Worm (Caenorhabditis elegans) whole organism, late embryonic: ENCODE measurements around the gene pqn-41.

ENCODE experiments used
- F13H6.1 ChIP-seq: sonication (generic microtip); optimal IDR thresholded peaks from 2 replicates; lab custom pipeline; 2016; ENCODE audit warnings: missing genetic modification characterization, missing compliant biosample characterization
- K09A11.1 ChIP-seq: sonication (generic microtip); optimal IDR thresholded peaks from 2 replicates; lab custom pipeline; 2017; ENCODE audit warnings: antibody characterized with exemption, mild to moderate bottlenecking, missing genetic modification characterization, missing compliant biosample characterization; ENCODE audit not compliant: insufficient read depth
- ama-1 ChIP-seq: fragments of 150-350 bp; optimal IDR thresholded peaks from 2 replicates; lab custom pipeline; 2014
- ceh-18 ChIP-seq: sonication (generic microtip); optimal IDR thresholded peaks from 2 replicates; lab custom pipeline; 2016; ENCODE audit warnings: missing genetic modification characterization, missing compliant biosample characterization
- ceh-19 ChIP-seq: fragments of 200-800 bp; sonication (Bioruptor generic); optimal IDR thresholded peaks from 2 replicates; lab custom pipeline; 2018; ENCODE audit warnings: mild to moderate bottlenecking, missing genetic modification characterization, missing compliant biosample characterization
- ceh-22 ChIP-seq: sonication (generic microtip); optimal IDR thresholded peaks from 2 replicates; lab custom pipeline; 2017; ENCODE audit warnings: missing biosample characterization, missing genetic modification characterization
- ceh-34 ChIP-seq: sonication (generic microtip); optimal IDR thresholded peaks from 2 replicates; lab custom pipeline; 2016; ENCODE audit warnings: mild to moderate bottlenecking, missing genetic modification characterization, missing compliant biosample characterization
- ceh-6 ChIP-seq: fragments of 200-800 bp; sonication (Bioruptor generic); optimal IDR thresholded peaks from 2 replicates; lab custom pipeline; 2018; ENCODE audit warnings: mild to moderate bottlenecking, missing genetic modification characterization, missing compliant biosample characterization
- elt-2 ChIP-seq: sonication (generic microtip); optimal IDR thresholded peaks from 2 replicates; lab custom pipeline; 2016; ENCODE audit warnings: missing genetic modification reagents, missing genetic modification characterization, missing compliant biosample characterization
- elt-4 ChIP-seq: sonication (generic microtip); optimal IDR thresholded peaks from 2 replicates; lab custom pipeline; 2016; ENCODE audit warnings: missing genetic modification characterization, missing compliant biosample characterization
- ets-4 ChIP-seq: sonication (generic microtip); optimal IDR thresholded peaks from 2 replicates; lab custom pipeline; 2016; ENCODE audit warnings: missing genetic modification characterization, missing compliant biosample characterization
- fkh-10 ChIP-seq: fragments of 150-350 bp; optimal IDR thresholded peaks from 2 replicates; lab custom pipeline; 2014; ENCODE audit warnings: missing biosample characterization, missing genetic modification reagents, missing genetic modification characterization
- hlh-13 ChIP-seq: fragments of 200-800 bp; sonication (Bioruptor generic); optimal IDR thresholded peaks from 2 replicates; lab custom pipeline; 2018; ENCODE audit warnings: mild to moderate bottlenecking, missing genetic modification characterization, missing compliant biosample characterization
- hlh-15 ChIP-seq: sonication (generic microtip); optimal IDR thresholded peaks from 2 replicates; lab custom pipeline; 2016; ENCODE audit warnings: missing genetic modification characterization, missing compliant biosample characterization
- hlh-6 ChIP-seq: sonication (generic microtip); optimal IDR thresholded peaks from 2 replicates; lab custom pipeline; 2016; ENCODE audit warnings: missing genotype, missing genetic modification characterization, missing compliant biosample characterization
- hlh-8 ChIP-seq: sonication (generic microtip); optimal IDR thresholded peaks from 2 replicates; lab custom pipeline; 2016; ENCODE audit warnings: missing genotype, missing genetic modification characterization, missing compliant biosample characterization
- lim-6 ChIP-seq: sonication (generic microtip); optimal IDR thresholded peaks from 2 replicates; lab custom pipeline; 2016; ENCODE audit warnings: missing genetic modification characterization, missing compliant biosample characterization
- nfya-1 ChIP-seq: sonication (generic microtip); optimal IDR thresholded peaks from 2 replicates; lab custom pipeline; 2017; ENCODE audit warnings: missing genetic modification characterization, mild to moderate bottlenecking, missing compliant biosample characterization, antibody characterized with exemption, moderate library complexity
- nhr-11 ChIP-seq: fragments of 150-350 bp; optimal IDR thresholded peaks from 2 replicates; lab custom pipeline; 2014; ENCODE audit warnings: missing biosample characterization, missing genetic modification characterization
- nhr-232 ChIP-seq: sonication (generic microtip); optimal IDR thresholded peaks from 2 replicates; lab custom pipeline; 2016; ENCODE audit warnings: missing genetic modification characterization, missing compliant biosample characterization
- pha-4 ChIP-seq: fragments of 150-350 bp; optimal IDR thresholded peaks from 2 replicates; lab custom pipeline; 2018; ENCODE audit warnings: missing biosample characterization, missing genetic modification reagents, missing genetic modification characterization
- pqm-1 ChIP-seq: sonication (generic microtip); optimal IDR thresholded peaks from 2 replicates; lab custom pipeline; 2016; ENCODE audit warnings: missing genetic modification characterization, missing compliant biosample characterization
- ref-2 ChIP-seq: sonication (generic microtip); optimal IDR thresholded peaks from 2 replicates; lab custom pipeline; 2016; ENCODE audit warnings: missing genetic modification characterization, missing compliant biosample characterization
- sdc-2 ChIP-seq: sonication (generic microtip); optimal IDR thresholded peaks from 2 replicates; lab custom pipeline; 2016; ENCODE audit warnings: missing genotype, missing genetic modification characterization, missing compliant biosample characterization
- sox-2 ChIP-seq: fragments of 200-800 bp; sonication (Bioruptor generic); IDR thresholded peaks from 2 replicates; pipeline ENCODE4 v1.3.6; 2022; ENCODE audit warnings: missing genetic modification reagents, missing genetic modification characterization, missing compliant biosample characterization
- tbx-2 ChIP-seq: sonication (generic microtip); optimal IDR thresholded peaks from 2 replicates; lab custom pipeline; 2016; ENCODE audit warnings: missing genetic modification characterization, missing compliant biosample characterization
- unc-42 ChIP-seq: sonication (generic microtip); optimal IDR thresholded peaks from 2 replicates; lab custom pipeline; 2016; ENCODE audit warnings: missing genotype, missing genetic modification characterization, missing compliant biosample characterization
- unc-55 ChIP-seq: sonication (generic microtip); optimal IDR thresholded peaks from 2 replicates; lab custom pipeline; 2017; ENCODE audit warnings: missing biosample characterization, missing genetic modification reagents, missing genetic modification characterization
- unc-86 ChIP-seq: sonication (generic microtip); optimal IDR thresholded peaks from 2 replicates; lab custom pipeline; 2016; ENCODE audit warnings: missing genetic modification characterization, missing compliant biosample characterization
- zip-5 ChIP-seq: sonication (generic microtip); optimal IDR thresholded peaks from 2 replicates; lab custom pipeline; 2016; ENCODE audit warnings: missing genetic modification characterization, missing compliant biosample characterization
- ztf-16 ChIP-seq: sonication (generic microtip); optimal IDR thresholded peaks from 2 replicates; lab custom pipeline; 2017; ENCODE audit warnings: missing genetic modification characterization, missing compliant biosample characterization

pqn-41 gene

ce11 chrIII:1928741-1929499 lies 23.2 kb downstream of the pqn-41 start:
- TF ChIP-seq unc-86 (tag; lab: Kevin White, UChicago): no peak
- peak; percentile 21 for TF ChIP-seq ref-2 (tag; lab: Kevin White, UChicago)

ce11 chrIII:1930714-1931273 lies 25.0 kb downstream of the pqn-41 start:
- TF ChIP-seq hlh-6 (tag; lab: Kevin White, UChicago) (peak; percentile 49), nhr-11 (tag; lab: Kevin White, UChicago) (no peak)

ce11 chrIII:1931509-1931908 lies 25.8 kb downstream of the pqn-41 start:
- no peak for TF ChIP-seq sox-2 (GFP tag; lab: Robert Waterston, UW)
- no peak for TF ChIP-seq ets-4 (tag; lab: Kevin White, UChicago)
- no peak for TF ChIP-seq nhr-11 (tag; lab: Kevin White, UChicago)
- TF ChIP-seq unc-55 (GFP tag; lab: Kevin White, UChicago): no peak
- no peak for TF ChIP-seq nfya-1
- no peak for TF ChIP-seq fkh-10 (GFP tag; lab: Kevin White, UChicago)
- TF ChIP-seq sdc-2: no peak
- TF ChIP-seq K09A11.1 (tag; lab: Kevin White, UChicago): no peak
- no peak for TF ChIP-seq ztf-16
- no peak for TF ChIP-seq ceh-22 (tag; lab: Kevin White, UChicago)
- no peak for TF ChIP-seq hlh-15 (tag; lab: Kevin White, UChicago)
- no peak for TF ChIP-seq ceh-18
- no peak for TF ChIP-seq ceh-34 (tag; lab: Kevin White, UChicago)
- no peak for TF ChIP-seq nhr-232

ce11 chrIII:1932018-1932417 lies 26.3 kb downstream of the pqn-41 start:
- TF ChIP-seq hlh-15 (tag; lab: Kevin White, UChicago): no peak

- no peak for TF ChIP-seq tbx-2 (tag; lab: Kevin White, UChicago)
- TF ChIP-seq lim-6 (tag; lab: Kevin White, UChicago): no peak
- no peak for TF ChIP-seq unc-42
- TF ChIP-seq nfya-1: no peak
- no peak for TF ChIP-seq hlh-8
- TF ChIP-seq pqm-1 (tag; lab: Kevin White, UChicago): no peak
- no peak for TF ChIP-seq ref-2 (tag; lab: Kevin White, UChicago)
- TF ChIP-seq ama-1 (lab: Kevin White, UChicago): no peak
- TF ChIP-seq ceh-6 (GFP tag; lab: Kevin White, UChicago): no peak
- no peak for TF ChIP-seq pha-4 (tag; lab: Kevin White, UChicago)
- no peak for TF ChIP-seq hlh-13
- no peak for TF ChIP-seq fkh-10 (GFP tag; lab: Kevin White, UChicago)
- no peak for TF ChIP-seq F13H6.1
- no peak for TF ChIP-seq zip-5 (tag; lab: Kevin White, UChicago)
- TF ChIP-seq elt-2 (tag; lab: Kevin White, UChicago): no peak
- TF ChIP-seq ceh-19 (GFP tag; lab: Kevin White, UChicago): no peak
These were observed 28.4 kb downstream of the pqn-41 start for ce11 chrIII:1934141-1934540.

ce11 chrIII:1937879-1938438 lies 32.2 kb downstream of the pqn-41 start:
- TF ChIP-seq ceh-34 (tag; lab: Kevin White, UChicago): no peak
- TF ChIP-seq elt-4 (tag; lab: Kevin White, UChicago): peak; percentile 46
